Worm (Caenorhabditis elegans) whole organism, late embryonic: ENCODE results near the gene nhr-249.

Experiments used
- ama-1 ChIP-seq: fragments of 150-350 bp; optimal IDR thresholded peaks from 2 replicates; lab custom pipeline; 2014
- elt-4 ChIP-seq: sonication (generic microtip); optimal IDR thresholded peaks from 2 replicates; lab custom pipeline; 2016; ENCODE audit warnings: missing genetic modification characterization, missing compliant biosample characterization
- ttx-3 ChIP-seq: sonication (generic microtip); optimal IDR thresholded peaks from 2 replicates; lab custom pipeline; 2016; ENCODE audit warnings: missing genetic modification reagents, missing genetic modification characterization, missing compliant biosample characterization

- no peak for TF ChIP-seq ttx-3 (tag; lab: Kevin White, UChicago)
- no peak for TF ChIP-seq ama-1 (lab: Kevin White, UChicago)
- TF ChIP-seq elt-4 (tag; lab: Kevin White, UChicago) = no peak
These were observed 18.7 kb upstream of the nhr-249 start for ce11 chrIV:6991070-6991469.
